Fruit fly (Drosophila melanogaster) Kc167 (cell line): ENCODE data around the gene grn.

Source experiments
- Myc ChIP-seq: fragments of >200 bp; optimal IDR thresholded peaks from 2 replicates; lab custom pipeline; 2017; ENCODE audit warnings: missing external identifiers
- Sin3A ChIP-seq: fragments of >200 bp; optimal IDR thresholded peaks from 2 replicates; lab custom pipeline; 2018; ENCODE audit warnings: missing external identifiers
- h ChIP-seq: fragments of >200 bp; optimal IDR thresholded peaks from 3 replicates; lab custom pipeline; 2018; ENCODE audit warnings: missing external identifiers
- insv ChIP-seq: fragments of >200 bp; optimal IDR thresholded peaks from 3 replicates; lab custom pipeline; 2018; ENCODE audit warnings: missing external identifiers

DNA sequence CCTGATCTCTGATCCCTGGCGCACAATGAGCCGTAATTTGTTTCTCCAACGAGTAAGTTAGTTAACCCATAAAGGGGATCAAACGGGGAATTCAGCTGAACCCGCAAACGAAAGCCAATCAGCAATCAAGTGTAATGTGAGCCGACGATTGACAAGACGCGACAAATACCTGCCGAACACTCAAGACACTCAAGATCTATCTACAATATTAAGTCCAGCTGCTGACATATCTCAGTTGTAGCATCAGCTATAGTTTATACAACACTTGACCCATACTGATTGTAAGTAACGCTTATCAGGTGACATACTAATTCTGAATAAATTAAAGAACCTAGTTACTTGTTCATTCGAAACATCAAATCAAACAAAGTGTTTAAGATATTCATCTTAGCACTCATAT is 46.1 kb upstream of the grn start:
- no peak for TF ChIP-seq Myc (lab: Kevin White, UChicago)
- TF ChIP-seq h (lab: Kevin White, UChicago), result no peak
- no peak for TF ChIP-seq insv (lab: Kevin White, UChicago)
- no peak for TF ChIP-seq Sin3A (lab: Kevin White, UChicago)
